Fruit fly (Drosophila melanogaster) ovary, adult (tissue): Measurements from ENCODE around the gene CG32857.
"Not testable (repeated sequence)": the region's sequence is repeated elsewhere in the genome, so short reads cannot be mapped to it uniquely, and the experiment has no call there.

ENCODE experiments used
- CG17801 ChIP-seq: fragments of 200-800 bp; optimal IDR thresholded peaks from 2 replicates; lab custom pipeline; 2019; ENCODE audit warnings: missing biosample characterization, mild to moderate bottlenecking, missing genetic modification characterization, moderate library complexity; ENCODE audit not compliant: partially characterized antibody

The CG32857 gene

dm6 chrX:21617517-21617916 lies at the start of gene CG32857:
CG32857 (minus strand) TSS chrX:21617617.
- not testable (repeated sequence) for TF ChIP-seq CG17801 (GFP tag; lab: Kevin White, UChicago)

- TF ChIP-seq CG17801 (GFP tag; lab: Kevin White, UChicago), result no peak
Measured at dm6 chrX:21632852-21633251, 15.4 kb upstream of the CG32857 start.

DNA sequence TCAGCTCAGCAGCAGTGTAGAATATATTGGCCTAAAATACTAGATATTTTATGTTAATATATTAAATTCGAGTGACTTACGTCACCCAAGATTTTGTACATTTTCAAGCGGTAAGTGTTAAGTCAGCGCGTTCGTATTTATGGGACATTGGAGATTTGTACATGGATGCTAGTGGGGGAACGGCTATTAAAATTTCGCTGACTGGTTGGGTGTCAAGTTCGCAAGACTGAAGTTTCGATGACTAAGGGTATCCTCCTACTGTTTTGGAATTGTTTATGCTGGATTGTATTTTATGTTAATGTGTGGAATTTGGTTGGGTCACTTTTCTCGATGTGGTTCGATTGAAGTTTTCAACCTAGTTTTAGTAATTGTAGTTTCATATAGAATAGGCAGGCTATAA lies 14.8 kb upstream of the CG32857 start:
- TF ChIP-seq CG17801 (GFP tag; lab: Kevin White, UChicago), result no peak

dm6 chrX:21631452-21631851 lies 14.0 kb upstream of the CG32857 start:
- TF ChIP-seq CG17801 (GFP tag; lab: Kevin White, UChicago), result peak; percentile 84

DNA sequence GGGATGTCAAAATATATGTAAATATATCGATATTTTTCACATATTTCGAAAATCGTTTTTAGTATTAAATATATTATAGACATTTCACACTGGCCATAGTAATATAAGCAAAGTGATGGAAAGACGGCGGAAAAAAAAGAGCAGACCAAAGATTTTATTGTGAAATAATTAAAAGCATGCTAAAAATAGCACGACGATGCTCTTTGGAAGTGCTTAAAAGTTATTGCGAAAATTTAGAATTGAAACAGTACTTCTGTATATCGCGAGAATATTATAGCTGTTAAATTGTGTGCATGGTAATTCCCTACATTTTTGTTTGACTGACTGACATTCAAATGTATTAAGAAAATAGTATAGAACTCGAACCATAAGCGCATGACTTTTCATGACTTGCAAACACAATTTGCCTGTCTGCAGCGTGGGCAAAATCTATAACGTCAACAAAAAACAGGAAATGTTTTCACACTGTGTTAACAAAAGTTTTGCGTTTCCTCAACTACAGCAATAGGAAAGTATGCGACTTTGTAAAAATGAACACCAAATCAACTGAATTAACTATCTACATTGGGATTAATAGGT lies 12.8 kb upstream of the CG32857 start:
- TF ChIP-seq CG17801 (GFP tag; lab: Kevin White, UChicago), result no peak

DNA sequence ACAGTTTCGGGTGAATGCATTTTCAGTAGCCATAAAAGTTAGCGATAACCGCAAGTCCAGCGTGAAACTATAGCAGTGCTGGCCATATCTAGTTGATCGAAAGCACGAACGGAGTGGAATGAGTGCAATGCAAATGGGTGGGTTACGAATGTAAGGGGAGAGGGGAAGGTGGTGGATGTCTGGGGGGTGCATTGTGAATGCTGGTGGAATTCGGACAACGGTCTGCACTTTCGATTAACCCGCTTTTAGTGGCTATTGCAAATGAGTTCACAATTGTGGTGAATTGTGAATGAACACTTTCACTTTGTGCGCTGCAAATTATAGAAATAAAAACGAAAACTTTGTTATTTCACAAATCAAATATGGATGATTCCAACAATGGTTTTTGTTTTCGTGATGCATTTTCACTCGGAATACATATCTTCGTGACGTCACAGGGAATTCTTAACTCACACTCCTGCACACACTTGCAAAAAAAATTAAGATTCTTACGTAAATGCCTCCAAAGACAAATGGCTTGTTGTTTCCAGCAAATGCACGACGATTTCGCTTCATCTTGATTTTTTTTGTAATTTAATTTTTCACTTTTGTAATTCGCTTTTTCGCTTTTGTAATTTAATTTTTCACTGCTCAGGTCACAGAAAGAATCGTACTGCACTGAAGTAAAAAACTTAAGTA lies 12.2 kb upstream of the CG32857 start, which contains the start of gene DIP1:
Gene DIP1, minus strand, starts transcription at position 667 of the 678 bp plus-strand sequence.
- peak; percentile 36 for TF ChIP-seq CG17801 (GFP tag; lab: Kevin White, UChicago)

- not testable (repeated sequence) for TF ChIP-seq CG17801 (GFP tag; lab: Kevin White, UChicago)
Measured at dm6 chrX:21623641-21624040, 6.2 kb upstream of the CG32857 start, which contains the start of gene CG32500. CG32500 (minus strand) TSS chrX:21623750.

DNA sequence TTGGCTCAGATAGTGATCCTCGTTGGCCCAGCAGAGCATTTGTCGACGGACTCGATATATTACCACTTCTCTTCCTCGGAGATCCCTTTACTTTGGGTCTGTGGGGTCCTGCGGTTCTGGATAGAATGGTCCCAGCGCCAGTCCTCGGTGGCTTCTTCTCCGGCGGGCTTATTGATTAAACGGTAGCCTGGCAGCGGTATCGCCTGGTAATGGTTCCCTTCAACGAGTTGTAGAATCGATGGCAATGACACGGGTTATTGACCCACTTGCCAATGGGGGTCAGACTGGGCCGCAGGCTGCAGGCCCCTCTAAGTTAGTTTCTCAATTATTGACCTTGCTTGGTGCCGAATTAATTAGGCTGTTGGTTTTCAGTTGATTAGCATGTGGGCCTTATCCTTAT lies 3.6 kb upstream of the CG32857 start, which contains the start of gene CG32819:
Gene CG32819, minus strand, starts transcription at position 101 of the 400 bp plus-strand sequence.
- TF ChIP-seq CG17801 (GFP tag; lab: Kevin White, UChicago), result not testable (repeated sequence)

dm6 chrX:21615139-21615538 lies 2.3 kb downstream of the CG32857 start, which contains the start of gene CG32820:
CG32820 (minus strand) TSS chrX:21615239.
- not testable (repeated sequence) for TF ChIP-seq CG17801 (GFP tag; lab: Kevin White, UChicago)

DNA sequence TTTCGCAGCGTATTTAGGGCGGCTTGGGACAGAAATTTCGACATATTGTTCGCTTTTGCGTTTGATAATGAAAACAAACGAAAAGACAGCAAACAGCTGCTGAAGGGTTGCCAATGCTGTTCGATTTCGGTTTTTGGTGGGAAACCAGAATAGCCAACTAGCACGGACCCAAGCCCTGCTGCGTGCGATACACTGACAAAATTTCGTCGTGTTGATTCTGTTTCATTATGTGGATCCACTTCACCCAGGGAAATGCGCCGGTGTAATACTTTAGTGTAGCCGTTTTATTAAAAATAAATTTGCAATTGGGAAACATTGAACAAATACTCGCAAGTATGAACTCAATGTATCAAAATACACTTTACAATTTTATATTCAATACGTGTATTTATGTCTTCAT lies 6.0 kb downstream of the CG32857 start, which contains the start of gene CG33502:
Gene CG33502, minus strand, starts transcription at position 101 of the 400 bp plus-strand sequence.
- TF ChIP-seq CG17801 (GFP tag; lab: Kevin White, UChicago), result not testable (repeated sequence)

DNA sequence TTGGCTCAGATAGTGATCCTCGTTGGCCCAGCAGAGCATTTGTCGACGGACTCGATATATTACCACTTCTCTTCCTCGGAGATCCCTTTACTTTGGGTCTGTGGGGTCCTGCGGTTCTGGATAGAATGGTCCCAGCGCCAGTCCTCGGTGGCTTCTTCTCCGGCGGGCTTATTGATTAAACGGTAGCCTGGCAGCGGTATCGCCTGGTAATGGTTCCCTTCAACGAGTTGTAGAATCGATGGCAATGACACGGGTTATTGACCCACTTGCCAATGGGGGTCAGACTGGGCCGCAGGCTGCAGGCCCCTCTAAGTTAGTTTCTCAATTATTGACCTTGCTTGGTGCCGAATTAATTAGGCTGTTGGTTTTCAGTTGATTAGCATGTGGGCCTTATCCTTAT lies 8.6 kb downstream of the CG32857 start, which contains the start of gene CG17450:
Gene CG17450, minus strand, starts transcription at position 101 of the 400 bp plus-strand sequence.
- not testable (repeated sequence) for TF ChIP-seq CG17801 (GFP tag; lab: Kevin White, UChicago)

DNA sequence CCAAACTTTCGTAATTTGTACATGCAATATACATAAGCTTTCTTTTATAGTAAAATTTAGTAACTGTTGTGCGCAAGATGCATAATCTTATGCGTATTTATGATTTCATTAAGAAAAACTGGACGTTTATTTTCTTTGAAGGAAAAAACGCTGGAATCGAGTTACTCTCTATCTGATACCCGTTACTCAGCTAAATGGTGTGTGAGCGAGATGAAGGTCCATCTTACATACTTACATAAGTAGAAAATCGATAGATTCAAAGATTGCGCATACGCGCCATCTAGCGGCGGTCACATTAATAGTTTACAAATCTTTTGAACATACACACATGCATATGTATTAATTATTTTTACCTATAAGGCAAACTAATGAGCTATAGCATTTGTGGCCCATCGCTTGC lies 11.9 kb downstream of the CG32857 start:
- no peak for TF ChIP-seq CG17801 (GFP tag; lab: Kevin White, UChicago)

DNA sequence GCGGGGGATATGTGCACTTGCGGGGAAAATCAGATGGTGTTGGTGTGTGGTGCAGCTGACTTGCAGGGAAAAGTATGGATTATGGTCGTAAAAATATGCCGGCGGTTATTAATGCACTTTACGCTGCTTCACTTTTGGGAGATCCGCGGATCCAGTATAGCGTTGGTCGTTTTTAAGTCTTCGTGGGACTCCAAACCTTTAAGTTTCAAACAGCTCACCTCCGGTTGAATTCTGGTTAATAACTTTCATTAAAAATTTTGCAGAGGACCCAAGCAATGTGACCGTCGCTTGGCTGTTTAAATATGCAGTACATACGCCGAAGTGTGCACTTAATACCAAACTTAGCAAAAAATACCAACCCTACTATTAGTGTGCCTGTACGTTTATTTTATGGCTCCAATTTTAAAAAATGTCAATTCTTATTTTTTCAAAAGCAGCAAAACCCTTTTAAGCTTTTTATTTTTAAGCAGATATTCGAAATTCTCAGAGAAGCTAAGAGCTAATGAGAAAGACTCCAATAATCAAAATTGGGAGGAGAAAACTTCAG lies 12.4 kb downstream of the CG32857 start, which contains the start of gene GCS2alpha:
Gene GCS2alpha, minus strand, starts transcription at position 309 of the 547 bp plus-strand sequence.
- no peak for TF ChIP-seq CG17801 (GFP tag; lab: Kevin White, UChicago)

DNA sequence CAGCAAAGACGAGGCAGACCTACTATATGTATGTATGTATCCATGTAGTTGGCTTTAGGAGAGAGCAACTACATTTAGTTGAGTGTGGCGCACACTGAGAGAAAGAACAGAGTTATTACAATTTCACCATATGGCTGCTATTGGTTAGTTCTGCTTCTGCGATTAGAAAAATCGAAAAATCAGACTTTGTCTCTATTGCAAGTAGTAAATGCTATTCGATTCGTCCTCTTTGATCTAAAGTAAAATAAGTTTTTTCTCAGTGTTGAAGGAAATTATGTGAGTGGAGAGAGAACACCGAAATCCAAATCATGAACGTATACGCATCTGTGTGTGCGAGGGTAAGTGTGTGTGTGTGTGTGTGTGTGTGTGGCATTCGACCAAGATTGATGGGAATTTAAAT lies 23.5 kb downstream of the CG32857 start:
- peak; percentile 24 for TF ChIP-seq CG17801 (GFP tag; lab: Kevin White, UChicago)

- peak; percentile 62 for TF ChIP-seq CG17801 (GFP tag; lab: Kevin White, UChicago)
Measured at dm6 chrX:21591990-21592389, 25.4 kb downstream of the CG32857 start.
